Worm (Caenorhabditis elegans) whole organism, L1 larva: Measurements from ENCODE around the gene F07E5.7.
A peak's percentile ranks its signal among the peaks of the same experiment; 100 is the strongest.
"Not testable (repeated sequence)": the region's sequence is repeated elsewhere in the genome, so short reads cannot be mapped to it uniquely, and the experiment has no call there.

Experiments used
- C04F5.9 ChIP-seq: sonication (generic microtip); optimal IDR thresholded peaks from 2 replicates; lab custom pipeline; 2016; ENCODE audit warnings: missing genetic modification characterization, missing compliant biosample characterization
- C34B4.2 ChIP-seq: sonication (generic microtip); optimal IDR thresholded peaks from 2 replicates; lab custom pipeline; 2017; ENCODE audit warnings: mild to moderate bottlenecking, missing genetic modification characterization, missing compliant biosample characterization
- F16B12.6 ChIP-seq: fragments of 150-350 bp; optimal IDR thresholded peaks from 2 replicates; lab custom pipeline; 2014; ENCODE audit warnings: missing biosample characterization, missing genetic modification characterization
- Y116A8C.19 ChIP-seq: sonication (generic microtip); optimal IDR thresholded peaks from 2 replicates; lab custom pipeline; 2016; ENCODE audit warnings: missing compliant biosample characterization, missing genetic modification characterization, borderline replicate concordance
- alr-1 ChIP-seq: fragments of 200-800 bp; sonication (Bioruptor generic); optimal IDR thresholded peaks from 2 replicates; lab custom pipeline; 2018; ENCODE audit warnings: borderline replicate concordance, mild to moderate bottlenecking, missing genetic modification characterization, missing compliant biosample characterization
- ceh-90 ChIP-seq: sonication (generic microtip); optimal IDR thresholded peaks from 2 replicates; lab custom pipeline; 2016; ENCODE audit warnings: missing genetic modification characterization, missing compliant biosample characterization
- efl-1 ChIP-seq, 4 experiments: fragments of 150-350 bp; optimal IDR thresholded peaks in 3 of 4; peaks in 1 of 4; 1 replicate in 1 of 4; 2 replicates in 3 of 4; lab custom pipeline; 2014; ENCODE audit warnings: missing biosample characterization in 2 of 4, missing genetic modification characterization in 2 of 4, missing genetic modification reagents in 2 of 4
- efl-3 ChIP-seq: fragments of 200-800 bp; sonication (Bioruptor generic); optimal IDR thresholded peaks from 2 replicates; lab custom pipeline; 2018; ENCODE audit warnings: mild to moderate bottlenecking, missing genetic modification characterization, missing compliant biosample characterization
- egl-27 ChIP-seq, 2 experiments: fragments of 150-350 bp in 1 of 2; sonication (generic microtip); optimal IDR thresholded peaks; 3 replicates each; lab custom pipeline; 2017 to 2018; ENCODE audit warnings: missing biosample characterization in 2 of 2, missing genetic modification characterization in 2 of 2, missing genetic modification reagents in 2 of 2
- elt-3 ChIP-seq, 6 experiments: fragments of 150-350 bp in 1 of 6; sonication (generic microtip); optimal IDR thresholded peaks; 2 replicates each; lab custom pipeline; 2017 to 2018; ENCODE audit warnings: missing biosample characterization in 6 of 6, missing genetic modification characterization in 6 of 6, inconsistent platforms in 1 of 6
- ets-5 ChIP-seq: fragments of 200-800 bp; sonication (Bioruptor generic); IDR thresholded peaks from 2 replicates; pipeline ENCODE4 v1.3.6; 2022; ENCODE audit warnings: missing genetic modification characterization, missing compliant biosample characterization
- fos-1 ChIP-seq: fragments of 150-350 bp; optimal IDR thresholded peaks from 2 replicates; lab custom pipeline; 2014; ENCODE audit warnings: missing biosample characterization, missing genetic modification characterization
- grh-1 ChIP-seq: fragments of 200-800 bp; sonication (Bioruptor generic); IDR thresholded peaks from 2 replicates; pipeline ENCODE4 v1.3.6; 2022; ENCODE audit warnings: missing genetic modification reagents, missing genetic modification characterization, missing compliant biosample characterization
- hlh-17 ChIP-seq: fragments of 200-800 bp; sonication (Bioruptor generic); optimal IDR thresholded peaks from 2 replicates; lab custom pipeline; 2018; ENCODE audit warnings: missing genetic modification characterization, mild to moderate bottlenecking, missing compliant biosample characterization, moderate library complexity, borderline replicate concordance
- hpl-2 ChIP-seq: fragments of 150-350 bp; optimal IDR thresholded peaks from 2 replicates; lab custom pipeline; 2014; ENCODE audit warnings: missing biosample characterization, missing genetic modification reagents, missing genetic modification characterization
- jun-1 ChIP-seq: fragments of 150-350 bp; optimal IDR thresholded peaks from 2 replicates; lab custom pipeline; 2014; ENCODE audit warnings: missing biosample characterization, missing genetic modification reagents, missing genetic modification characterization
- lin-13 ChIP-seq: fragments of 150-350 bp; optimal IDR thresholded peaks from 2 replicates; lab custom pipeline; 2014; ENCODE audit warnings: missing biosample characterization, missing genetic modification reagents, missing genetic modification characterization
- lin-39 ChIP-seq: fragments of 150-350 bp; optimal IDR thresholded peaks from 2 replicates; lab custom pipeline; 2014; ENCODE audit warnings: missing biosample characterization, missing genetic modification reagents, missing genetic modification characterization
- mab-9 ChIP-seq: fragments of 200-800 bp; sonication (Bioruptor generic); IDR thresholded peaks from 2 replicates; pipeline ENCODE4 v1.3.6; 2022; ENCODE audit warnings: missing genetic modification reagents, missing genetic modification characterization, missing compliant biosample characterization
- mdl-1 ChIP-seq, 2 experiments: fragments of 150-350 bp; optimal IDR thresholded peaks; 2 replicates each; lab custom pipeline; 2014 to 2017; ENCODE audit warnings: missing biosample characterization in 2 of 2, missing genetic modification characterization in 2 of 2, inconsistent platforms in 1 of 2
- mef-2 ChIP-seq: fragments of 150-350 bp; optimal IDR thresholded peaks from 2 replicates; lab custom pipeline; 2014; ENCODE audit warnings: missing biosample characterization, missing genetic modification characterization
- mep-1 ChIP-seq: fragments of 150-350 bp; optimal IDR thresholded peaks from 2 replicates; lab custom pipeline; 2014; ENCODE audit warnings: missing biosample characterization, missing genetic modification characterization
- nhr-11 ChIP-seq: fragments of 150-350 bp; optimal IDR thresholded peaks from 2 replicates; lab custom pipeline; 2014; ENCODE audit warnings: missing biosample characterization, missing genetic modification characterization
- nhr-12 ChIP-seq: sonication (generic microtip); optimal IDR thresholded peaks from 2 replicates; lab custom pipeline; 2017; ENCODE audit warnings: missing biosample characterization, missing genetic modification characterization
- nhr-20 ChIP-seq: sonication (generic microtip); optimal IDR thresholded peaks from 2 replicates; lab custom pipeline; 2016; ENCODE audit warnings: mild to moderate bottlenecking, missing genetic modification characterization, missing compliant biosample characterization
- nhr-28 ChIP-seq: fragments of 150-350 bp; optimal IDR thresholded peaks from 2 replicates; lab custom pipeline; 2014; ENCODE audit warnings: missing biosample characterization, missing genetic modification characterization
- nhr-71 ChIP-seq: sonication (generic microtip); optimal IDR thresholded peaks from 2 replicates; lab custom pipeline; 2016; ENCODE audit warnings: mild to moderate bottlenecking, missing genetic modification characterization, moderate library complexity, missing compliant biosample characterization
- nhr-85 ChIP-seq: sonication (generic microtip); peaks from one replicate; lab custom pipeline; 2016; ENCODE audit warnings: missing genetic modification characterization, inconsistent platforms, missing compliant biosample characterization
- nhr-90 ChIP-seq: sonication (generic microtip); optimal IDR thresholded peaks from 2 replicates; lab custom pipeline; 2016; ENCODE audit warnings: mild to moderate bottlenecking, missing genetic modification characterization, missing compliant biosample characterization; ENCODE audit not compliant: poor library complexity
- pag-3 ChIP-seq: sonication (generic microtip); optimal IDR thresholded peaks from 2 replicates; lab custom pipeline; 2017; ENCODE audit warnings: missing genetic modification characterization, mild to moderate bottlenecking, missing compliant biosample characterization, antibody characterized with exemption, borderline replicate concordance; ENCODE audit not compliant: insufficient read depth
- sup-37 ChIP-seq: fragments of 200-800 bp; sonication (Bioruptor generic); optimal IDR thresholded peaks from 2 replicates; lab custom pipeline; 2018; ENCODE audit warnings: mild to moderate bottlenecking, missing genetic modification characterization, missing compliant biosample characterization
- tbx-2 ChIP-seq: sonication (generic microtip); optimal IDR thresholded peaks from 2 replicates; lab custom pipeline; 2016; ENCODE audit warnings: missing genetic modification characterization, missing compliant biosample characterization
- unc-62 ChIP-seq: fragments of 150-350 bp; optimal IDR thresholded peaks from 2 replicates; lab custom pipeline; 2014; ENCODE audit warnings: missing biosample characterization, missing genetic modification reagents, missing genetic modification characterization
- vab-15 ChIP-seq: sonication (generic microtip); optimal IDR thresholded peaks from 2 replicates; lab custom pipeline; 2017; ENCODE audit warnings: missing genotype, mild to moderate bottlenecking, missing genetic modification characterization, missing compliant biosample characterization
- zag-1 ChIP-seq: fragments of 150-350 bp; optimal IDR thresholded peaks from 2 replicates; lab custom pipeline; 2014; ENCODE audit warnings: missing biosample characterization, missing genetic modification characterization
- ztf-11 ChIP-seq, 2 experiments: sonication (generic microtip); optimal IDR thresholded peaks; 2 replicates each; lab custom pipeline; 2016 to 2017; ENCODE audit warnings: missing genetic modification characterization in 2 of 2, missing biosample characterization in 1 of 2, missing compliant biosample characterization in 1 of 2

Gene F07E5.7

ce11 chrII:2051372-2051771 lies 20.0 kb downstream of the F07E5.7 start, which contains the start of gene fbxb-35:
fbxb-35 (plus strand) TSS chrII:2051672.
- no peak for TF ChIP-seq vab-15
- TF ChIP-seq hlh-17 (GFP tag; lab: Kevin White, UChicago): no peak
- TF ChIP-seq efl-1 (optimal IDR thresholded peaks at IDR 0.05; lab: Kevin White, UChicago): no peak
- TF ChIP-seq efl-1 (GFP tag; optimal IDR thresholded peaks at IDR 0.05 in 1 of 2; lab: Kevin White, UChicago): peak in 1 of 2 experiments; percentile 77

DNA sequence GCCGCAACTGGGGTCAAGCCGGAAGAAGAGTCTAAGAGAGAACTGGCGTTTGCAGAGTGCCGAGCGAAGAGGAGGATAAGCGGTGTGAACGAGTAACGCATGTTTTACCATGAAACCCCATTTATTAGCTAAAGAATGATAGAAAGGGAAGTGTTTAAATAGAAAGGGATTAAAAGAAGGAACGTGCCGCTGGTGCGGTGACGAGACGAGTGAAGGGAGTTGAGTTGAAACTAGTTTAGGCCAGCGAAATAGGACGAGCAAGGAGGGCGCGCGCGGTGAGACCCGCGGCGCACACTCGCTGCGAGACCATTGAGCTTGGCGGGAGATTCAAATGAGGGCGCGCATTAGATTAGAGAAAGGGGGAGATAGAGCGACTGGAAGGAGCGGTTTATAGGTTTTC lies 24.8 kb downstream of the F07E5.7 start, which contains the start of gene math-1:
math-1 (minus strand) TSS at position 101 of the 400 bp plus-strand sequence.
- TF ChIP-seq alr-1 (tag; lab: Kevin White, UChicago); ztf-11 (tag; optimal IDR thresholded peaks at IDR 0.05; lab: Kevin White, UChicago); C04F5.9: not testable (repeated sequence)

DNA sequence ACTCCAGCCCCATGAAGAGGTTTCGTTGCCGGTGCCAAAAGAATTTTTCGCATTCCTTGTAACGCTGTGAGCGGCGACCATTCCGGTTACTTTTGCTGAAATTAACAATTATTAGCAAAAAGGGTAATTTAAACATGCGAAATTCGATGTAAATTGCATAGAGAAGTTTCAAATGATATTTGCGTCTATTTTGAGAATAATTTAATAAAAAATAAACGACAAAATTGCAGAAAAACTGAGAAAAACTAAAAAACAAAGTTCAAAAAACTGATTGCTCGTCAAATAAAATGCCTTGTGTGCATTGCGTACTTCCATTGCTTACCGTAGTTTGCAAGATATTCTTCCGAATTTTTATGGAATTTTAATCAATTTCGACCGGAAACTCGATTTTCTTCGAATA lies 25.8 kb downstream of the F07E5.7 start, which contains the start of gene bath-24:
bath-24 (minus strand) TSS at position 101 of the 400 bp plus-strand sequence.
- no peak for TF ChIP-seq vab-15
- TF ChIP-seq mef-2 (tag; lab: Kevin White, UChicago): no peak
- no peak for TF ChIP-seq elt-3 (tag; optimal IDR thresholded peaks at IDR 0.05; lab: Kevin White, UChicago)
- TF ChIP-seq nhr-85 (tag; lab: Kevin White, UChicago): no peak
- TF ChIP-seq nhr-90 (tag; lab: Kevin White, UChicago): no peak
- TF ChIP-seq ceh-90 (tag; lab: Kevin White, UChicago): no peak
- no peak for TF ChIP-seq lin-39 (tag; lab: Kevin White, UChicago)
- no peak for TF ChIP-seq fos-1
- no peak for TF ChIP-seq mep-1 (tag; lab: Kevin White, UChicago)
- no peak for TF ChIP-seq lin-13 (GFP tag; lab: Kevin White, UChicago)
- no peak for TF ChIP-seq unc-62 (GFP tag; lab: Kevin White, UChicago)
- no peak for TF ChIP-seq efl-3 (GFP tag; lab: Kevin White, UChicago)
- TF ChIP-seq F16B12.6 (tag; lab: Kevin White, UChicago): no peak
- no peak for TF ChIP-seq jun-1 (tag; lab: Kevin White, UChicago)
- TF ChIP-seq ets-5 (GFP tag; lab: Robert Waterston, UW): no peak
- no peak for TF ChIP-seq tbx-2 (tag; lab: Kevin White, UChicago)
- no peak for TF ChIP-seq sup-37 (GFP tag; lab: Kevin White, UChicago)
- TF ChIP-seq hpl-2 (GFP tag; lab: Kevin White, UChicago): no peak
- TF ChIP-seq zag-1: no peak
- TF ChIP-seq, all 84 proteins: peak for 0

DNA sequence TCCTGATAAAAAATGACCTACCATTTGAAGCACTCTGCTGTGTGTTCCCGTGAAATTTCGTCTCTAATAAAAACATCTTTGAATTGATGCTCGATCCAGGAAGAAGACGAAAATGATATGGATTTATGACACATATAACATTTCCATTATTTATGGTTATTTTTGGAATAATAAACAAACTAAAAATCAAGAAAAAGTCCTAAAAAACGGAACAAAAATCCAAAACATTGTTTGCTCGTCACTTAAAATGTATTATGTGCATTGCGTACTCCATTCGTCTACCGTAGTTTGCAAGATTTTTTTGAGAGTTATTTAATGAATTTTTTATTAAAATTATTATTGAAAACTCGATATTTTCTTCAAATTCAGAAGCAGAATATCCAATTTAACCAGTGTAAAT lies 28.9 kb downstream of the F07E5.7 start, which contains the start of gene bath-20:
bath-20 (minus strand) TSS at position 101 of the 400 bp plus-strand sequence.
- no peak for TF ChIP-seq efl-1 (optimal IDR thresholded peaks at IDR 0.05; lab: Kevin White, UChicago)
- TF ChIP-seq efl-1 (GFP tag; optimal IDR thresholded peaks at IDR 0.05 in 1 of 2; lab: Kevin White, UChicago): peak in 1 of 2 experiments; percentile 41
- TF ChIP-seq alr-1 (tag; lab: Kevin White, UChicago): no peak

- TF ChIP-seq nhr-12 (tag; lab: Kevin White, UChicago) (no peak), egl-27 (tag; optimal IDR thresholded peaks at IDR 0.05; lab: Kevin White, UChicago) (no peak), C34B4.2 (tag; lab: Kevin White, UChicago) (no peak), F16B12.6 (tag; lab: Kevin White, UChicago) (no peak), grh-1 (GFP tag; lab: Robert Waterston, UW) (no peak), vab-15 (no peak), sup-37 (GFP tag; lab: Kevin White, UChicago) (no peak), nhr-11 (no peak), nhr-71 (tag; lab: Kevin White, UChicago) (no peak), nhr-28 (tag; lab: Kevin White, UChicago) (no peak), alr-1 (tag; lab: Kevin White, UChicago) (no peak), mab-9 (GFP tag; lab: Robert Waterston, UW) (no peak), pag-3 (tag; lab: Kevin White, UChicago) (no peak), nhr-20 (tag; lab: Kevin White, UChicago) (no peak), mdl-1 (tag; optimal IDR thresholded peaks at IDR 0.05; lab: Kevin White, UChicago) (no peak), zag-1 (no peak), Y116A8C.19 (tag; lab: Kevin White, UChicago) (no peak)
- TF ChIP-seq, all 84 proteins: peak for 0
Observed at ce11 chrII:2039288-2039687, 32.0 kb downstream of the F07E5.7 start, which contains the start of gene bath-19. bath-19 (minus strand) TSS chrII:2039388.
